Fruit fly (Drosophila melanogaster): Measurements from ENCODE around the gene CG9331.
A peak's percentile ranks its signal among the peaks of the same experiment; 100 is the strongest.

CG9331 gene

dm6 chr2L:20796758-20797514, 25.7 kb upstream of the CG9331 start, which contains the start of gene vari (continued):
- TF ChIP-seq CG30403 (GFP tag; optimal IDR thresholded peaks at IDR 0.05) (no peak), CG4854 (GFP tag; optimal IDR thresholded peaks at IDR 0.05) (no peak), toy (GFP tag; IDR thresholded peaks at IDR 0.05) (no peak), dati (GFP tag; IDR thresholded peaks at IDR 0.05) (no peak), Pdp1 (GFP tag; optimal IDR thresholded peaks at IDR 0.05) (no peak), TFAM (GFP tag; optimal IDR thresholded peaks at IDR 0.05) (no peak), PHDP (tag; optimal IDR thresholded peaks at IDR 0.05) (no peak), Mes4 (GFP tag; optimal IDR thresholded peaks at IDR 0.05) (no peak), sob (GFP tag; IDR thresholded peaks at IDR 0.05) (peak; percentile 11; the same call in 1 of the 2 replicates), CG9797 (GFP tag; optimal IDR thresholded peaks at IDR 0.05) (no peak), H15 (GFP tag; IDR thresholded peaks at IDR 0.05) (no peak), gro (GFP tag; optimal IDR thresholded peaks at IDR 0.05) (peak; percentile 3), ken (GFP tag; IDR thresholded peaks at IDR 0.05) (0 out of 3 replicates have a peak, but pooled peaks have one; percentile 26), CG2678 (tag; optimal IDR thresholded peaks at IDR 0.05) (no peak), run (tag; optimal IDR thresholded peaks at IDR 0.05) (no peak), jumu (GFP tag; optimal IDR thresholded peaks at IDR 0.05) (no peak), hth (optimal IDR thresholded peaks at IDR 0.05) (no peak), CG4404 (GFP tag; IDR thresholded peaks at IDR 0.05) (no peak), E2f2 (GFP tag; IDR thresholded peaks at IDR 0.05) (peak; percentile 83), CG9727 (GFP tag; optimal IDR thresholded peaks at IDR 0.05) (no peak), Trl (optimal IDR thresholded peaks at IDR 0.05) (no peak), Trl (GFP tag; optimal IDR thresholded peaks at IDR 0.05) (no peak), CG14667 (GFP tag; IDR thresholded peaks at IDR 0.05) (no peak), CG14860 (GFP tag; IDR thresholded peaks at IDR 0.05; ENCODE audit: partially characterized antibody) (no peak), ac (GFP tag; optimal IDR thresholded peaks at IDR 0.05) (no peak), Dip2 (GFP tag; IDR thresholded peaks at IDR 0.05) (no peak), sima (GFP tag; optimal IDR thresholded peaks at IDR 0.05) (no peak), C15 (GFP tag; IDR thresholded peaks at IDR 0.05) (no peak), emc (GFP tag; optimal IDR thresholded peaks at IDR 0.05) (no peak), gcm (GFP tag; optimal IDR thresholded peaks at IDR 0.05) (no peak), gt (GFP tag; IDR thresholded peaks at IDR 0.05) (no peak), nerfin-2 (GFP tag; IDR thresholded peaks at IDR 0.05; ENCODE audit: partially characterized antibody) (0 out of 2 replicates have a peak, but pooled peaks have one; percentile 26), CG11456 (GFP tag; IDR thresholded peaks at IDR 0.05) (no peak), kni (GFP tag; optimal IDR thresholded peaks at IDR 0.05) (no peak), vvl (GFP tag; IDR thresholded peaks at IDR 0.05) (peak; percentile 33; the same call in 1 of the 2 replicates), kah (GFP tag; optimal IDR thresholded peaks at IDR 0.05) (no peak), bcd (GFP tag; optimal IDR thresholded peaks at IDR 0.05) (no peak), otp (GFP tag; IDR thresholded peaks at IDR 0.05) (no peak), Doc3 (GFP tag; IDR thresholded peaks at IDR 0.05; ENCODE audit: partially characterized antibody) (no peak), D19B (GFP tag; optimal IDR thresholded peaks at IDR 0.05) (no peak), slp2 (GFP tag; optimal IDR thresholded peaks at IDR 0.05) (no peak), pita (GFP tag; optimal IDR thresholded peaks at IDR 0.05) (peak; percentile 63), CG2129 (GFP tag; IDR thresholded peaks at IDR 0.05; ENCODE audit: partially characterized antibody) (no peak), CG4360 (GFP tag; IDR thresholded peaks at IDR 0.05) (peak; percentile 57; the same call in 1 of the 2 replicates), CG17385 (GFP tag; optimal IDR thresholded peaks at IDR 0.05) (peak; percentile 21), CG18476 (GFP tag; optimal IDR thresholded peaks at IDR 0.05) (peak; percentile 19), CG13287 (GFP tag; IDR thresholded peaks at IDR 0.05; ENCODE audit: partially characterized antibody) (peak; percentile 22; the same call in 1 of the 2 replicates), CG12104 (GFP tag; optimal IDR thresholded peaks at IDR 0.05) (peak; percentile 3), CG8089 (GFP tag; optimal IDR thresholded peaks at IDR 0.05) (no peak), CG12071 (GFP tag; optimal IDR thresholded peaks at IDR 0.05) (peak; percentile 20), CG13624 (GFP tag; optimal IDR thresholded peaks at IDR 0.05) (peak; percentile 14)

Measured in whole organism, embryonic.